Worm (Caenorhabditis elegans) whole organism, mixed stage, embryonic: Measurements from ENCODE around the gene R08A2.9.
A peak's percentile ranks its signal among the peaks of the same experiment; 100 is the strongest.

Experiments
- M03D4.4 ChIP-seq: sonication (generic microtip); optimal IDR thresholded peaks from 2 replicates; lab custom pipeline; 2017; ENCODE audit warnings: mild to moderate bottlenecking, missing genetic modification characterization, missing compliant biosample characterization
- bed-3 ChIP-seq: fragments of 200-800 bp; sonication (Bioruptor generic); optimal IDR thresholded peaks from 3 replicates; lab custom pipeline; 2018; ENCODE audit warnings: mild to moderate bottlenecking, missing genetic modification characterization, moderate library complexity, missing compliant biosample characterization
- blmp-1 ChIP-seq: fragments of 150-350 bp; optimal IDR thresholded peaks from 2 replicates; lab custom pipeline; 2014; ENCODE audit warnings: missing biosample characterization, missing genetic modification characterization
- ceh-39 ChIP-seq: fragments of 150-350 bp; optimal IDR thresholded peaks from 2 replicates; lab custom pipeline; 2014; ENCODE audit warnings: missing biosample characterization, missing genetic modification characterization
- ceh-43 ChIP-seq: fragments of 200-800 bp; sonication (Bioruptor generic); optimal IDR thresholded peaks from 2 replicates; lab custom pipeline; 2018; ENCODE audit warnings: mild to moderate bottlenecking, missing genetic modification characterization, moderate library complexity, missing compliant biosample characterization
- ceh-83 ChIP-seq: fragments of 200-800 bp; sonication (Bioruptor generic); optimal IDR thresholded peaks from 2 replicates; lab custom pipeline; 2018; ENCODE audit warnings: mild to moderate bottlenecking, missing genetic modification characterization, missing compliant biosample characterization
- ces-1 ChIP-seq: fragments of 150-350 bp; optimal IDR thresholded peaks from 2 replicates; lab custom pipeline; 2014; ENCODE audit warnings: missing biosample characterization, missing genetic modification reagents, missing genetic modification characterization
- cnd-1 ChIP-seq: fragments of 200-800 bp; sonication (Bioruptor generic); optimal IDR thresholded peaks from 2 replicates; lab custom pipeline; 2018; ENCODE audit warnings: mild to moderate bottlenecking, missing genetic modification characterization, missing compliant biosample characterization
- drap-1 ChIP-seq: fragments of 200-800 bp; sonication (Bioruptor generic); optimal IDR thresholded peaks from 3 replicates; lab custom pipeline; 2018; ENCODE audit warnings: mild to moderate bottlenecking, missing genetic modification characterization, missing compliant biosample characterization
- elt-1 ChIP-seq: sonication (generic microtip); optimal IDR thresholded peaks from 2 replicates; lab custom pipeline; 2017; ENCODE audit warnings: missing genetic modification characterization, mild to moderate bottlenecking, missing compliant biosample characterization, antibody characterized with exemption, moderate library complexity, borderline replicate concordance; ENCODE audit not compliant: insufficient read depth
- elt-3 ChIP-seq: fragments of 150-350 bp; optimal IDR thresholded peaks from 2 replicates; lab custom pipeline; 2014; ENCODE audit warnings: missing biosample characterization, missing genetic modification characterization
- flh-1 ChIP-seq: fragments of 200-800 bp; sonication (Bioruptor generic); optimal IDR thresholded peaks from 2 replicates; lab custom pipeline; 2018; ENCODE audit warnings: mild to moderate bottlenecking, missing genetic modification characterization, moderate library complexity, missing compliant biosample characterization
- ham-2 ChIP-seq: fragments of 200-800 bp; sonication (Bioruptor generic); optimal IDR thresholded peaks from 2 replicates; lab custom pipeline; 2018; ENCODE audit warnings: mild to moderate bottlenecking, missing genetic modification characterization, missing compliant biosample characterization
- hlh-1 ChIP-seq: fragments of 150-350 bp; optimal IDR thresholded peaks from 2 replicates; lab custom pipeline; 2014; ENCODE audit warnings: missing biosample characterization, missing genetic modification reagents, missing genetic modification characterization
- lin-13 ChIP-seq: fragments of 150-350 bp; optimal IDR thresholded peaks from 2 replicates; lab custom pipeline; 2014; ENCODE audit warnings: missing biosample characterization, missing genetic modification characterization
- lin-32 ChIP-seq: fragments of 200-800 bp; sonication (Bioruptor generic); optimal IDR thresholded peaks from 2 replicates; lab custom pipeline; 2018; ENCODE audit warnings: mild to moderate bottlenecking, missing genetic modification characterization, missing compliant biosample characterization
- lsy-2 ChIP-seq: fragments of 150-350 bp; optimal IDR thresholded peaks from 2 replicates; lab custom pipeline; 2014; ENCODE audit warnings: missing biosample characterization, missing genetic modification characterization
- mab-5 ChIP-seq: fragments of 150-350 bp; optimal IDR thresholded peaks from 2 replicates; lab custom pipeline; 2014; ENCODE audit warnings: missing biosample characterization, missing genetic modification characterization
- mep-1 ChIP-seq: fragments of 150-350 bp; optimal IDR thresholded peaks from 2 replicates; lab custom pipeline; 2017; ENCODE audit warnings: missing biosample characterization, missing genetic modification reagents, missing genetic modification characterization, inconsistent platforms
- mls-2 ChIP-seq: sonication (generic microtip); optimal IDR thresholded peaks from 2 replicates; lab custom pipeline; 2016; ENCODE audit warnings: mild to moderate bottlenecking, missing genetic modification characterization, moderate library complexity, missing compliant biosample characterization
- nhr-12 ChIP-seq: fragments of 150-350 bp; optimal IDR thresholded peaks from 2 replicates; lab custom pipeline; 2014; ENCODE audit warnings: missing biosample characterization, missing genetic modification characterization
- nhr-2 ChIP-seq: fragments of 150-350 bp; optimal IDR thresholded peaks from 2 replicates; lab custom pipeline; 2014; ENCODE audit warnings: missing biosample characterization, missing genetic modification characterization
- nhr-237 ChIP-seq: fragments of 150-350 bp; optimal IDR thresholded peaks from 2 replicates; lab custom pipeline; 2014; ENCODE audit warnings: missing biosample characterization, missing genetic modification characterization
- nhr-28 ChIP-seq: fragments of 150-350 bp; optimal IDR thresholded peaks from 2 replicates; lab custom pipeline; 2014; ENCODE audit warnings: missing biosample characterization, missing genetic modification characterization
- nhr-76 ChIP-seq: sonication (generic microtip); optimal IDR thresholded peaks from 2 replicates; lab custom pipeline; 2017; ENCODE audit warnings: missing biosample characterization, missing genetic modification characterization
- pha-4 ChIP-seq: fragments of 150-350 bp; optimal IDR thresholded peaks from 2 replicates; lab custom pipeline; 2018; ENCODE audit warnings: missing biosample characterization, missing genetic modification reagents, missing genetic modification characterization
- sem-2 ChIP-seq: fragments of 200-800 bp; sonication (Bioruptor generic); optimal IDR thresholded peaks from 2 replicates; lab custom pipeline; 2018; ENCODE audit warnings: mild to moderate bottlenecking, missing genetic modification characterization, missing compliant biosample characterization
- snpc-4 ChIP-seq: fragments of 150-350 bp; optimal IDR thresholded peaks from 2 replicates; lab custom pipeline; 2014; ENCODE audit warnings: missing biosample characterization, missing genetic modification characterization
- sptf-1 ChIP-seq: sonication (generic microtip); optimal IDR thresholded peaks from 2 replicates; lab custom pipeline; 2017; ENCODE audit warnings: mild to moderate bottlenecking, missing genetic modification characterization, moderate library complexity, missing compliant biosample characterization
- tbx-8 ChIP-seq: fragments of 200-800 bp; sonication (Bioruptor generic); optimal IDR thresholded peaks from 2 replicates; lab custom pipeline; 2018; ENCODE audit warnings: mild to moderate bottlenecking, missing genetic modification characterization, moderate library complexity, missing compliant biosample characterization
- unc-120 ChIP-seq: sonication (generic microtip); optimal IDR thresholded peaks from 2 replicates; lab custom pipeline; 2017; ENCODE audit warnings: missing genetic modification characterization, missing compliant biosample characterization; ENCODE audit not compliant: poor library complexity, severe bottlenecking
- unc-39 ChIP-seq: fragments of 150-350 bp; optimal IDR thresholded peaks from 2 replicates; lab custom pipeline; 2014; ENCODE audit warnings: missing biosample characterization, missing genetic modification characterization
- unc-62 ChIP-seq: fragments of 150-350 bp; optimal IDR thresholded peaks from 2 replicates; lab custom pipeline; 2014; ENCODE audit warnings: missing biosample characterization, missing genetic modification reagents, missing genetic modification characterization
- zip-8 ChIP-seq: fragments of 150-350 bp; optimal IDR thresholded peaks from 2 replicates; lab custom pipeline; 2014; ENCODE audit warnings: missing biosample characterization, missing genetic modification characterization
- ztf-11 ChIP-seq: fragments of 150-350 bp; optimal IDR thresholded peaks from 2 replicates; lab custom pipeline; 2014; ENCODE audit warnings: missing biosample characterization, missing genetic modification characterization

The R08A2.9 gene

DNA sequence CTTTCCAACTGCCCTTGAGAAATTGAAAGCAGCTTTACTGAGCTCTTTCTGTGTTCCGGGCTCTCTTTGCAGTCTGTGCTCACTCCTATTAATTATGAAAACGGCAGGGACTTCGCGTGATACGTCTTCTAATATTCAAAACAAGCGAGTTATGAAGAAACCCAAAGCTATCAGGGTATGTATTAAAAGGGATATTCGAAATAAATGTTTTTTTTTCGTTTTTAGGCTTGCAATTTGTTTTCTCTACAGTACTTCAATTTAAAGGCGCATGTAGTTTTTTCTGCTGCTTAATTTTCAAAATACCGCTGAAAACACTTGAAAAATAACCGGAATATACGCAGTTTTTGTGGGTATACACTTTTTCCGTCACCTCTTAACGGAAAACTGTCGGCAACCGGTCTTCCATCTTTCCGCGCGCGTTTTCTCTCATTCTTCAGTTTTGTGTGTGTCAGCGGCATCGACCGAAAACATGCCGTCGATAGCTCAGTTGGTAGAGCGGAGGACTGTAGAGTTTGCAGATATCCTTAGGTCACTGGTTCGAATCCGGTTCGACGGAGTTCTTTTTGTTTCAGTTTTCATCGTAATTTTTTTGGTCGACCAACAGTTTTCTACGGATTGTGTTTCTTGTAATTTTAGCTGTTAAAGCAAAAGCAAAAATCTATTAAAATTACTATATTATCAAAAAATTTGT lies 18.9 kb upstream of the R08A2.9 start, which contains the start of gene gasr-8:
Gene gasr-8, plus strand, starts transcription at position 51 of the 691 bp plus-strand sequence.
- TF ChIP-seq tbx-8 (GFP tag; lab: Kevin White, UChicago) (peak; percentile 54), lsy-2 (peak; percentile 7), drap-1 (GFP tag; lab: Kevin White, UChicago) (peak; percentile 88), nhr-76 (tag; lab: Kevin White, UChicago) (no peak), ceh-83 (peak; percentile 85), lin-13 (no peak), ztf-11 (no peak), nhr-2 (tag; lab: Kevin White, UChicago) (no peak), bed-3 (GFP tag; lab: Kevin White, UChicago) (peak; percentile 44), mep-1 (tag; lab: Kevin White, UChicago) (peak; percentile 6), sptf-1 (tag; lab: Kevin White, UChicago) (peak; percentile 6), sem-2 (GFP tag; lab: Kevin White, UChicago) (peak; percentile 51), cnd-1 (peak; percentile 75), M03D4.4 (tag; lab: Kevin White, UChicago) (peak; percentile 54), elt-1 (tag; lab: Kevin White, UChicago) (peak; percentile 8)

DNA sequence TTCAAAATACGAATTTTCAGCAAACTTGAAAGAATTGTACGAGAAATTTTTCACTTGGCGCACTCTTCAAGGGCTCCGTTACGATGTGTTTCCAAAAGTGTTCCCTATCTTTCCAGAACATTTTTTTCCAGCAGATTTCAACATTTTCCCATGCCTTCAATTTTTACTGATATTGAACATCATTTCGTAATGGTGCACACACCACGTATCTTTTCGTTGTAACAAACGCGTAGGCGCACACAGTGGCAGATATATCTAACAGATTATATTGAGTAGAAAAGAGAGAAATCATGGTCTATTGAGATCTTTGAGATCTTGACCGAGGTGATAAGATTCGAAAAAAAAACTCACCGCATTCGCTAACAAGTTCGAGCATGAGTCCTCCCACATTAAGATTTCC lies 12.3 kb upstream of the R08A2.9 start:
- no peak for TF ChIP-seq elt-3
- no peak for TF ChIP-seq nhr-28 (tag; lab: Kevin White, UChicago)
- peak; percentile 50 for TF ChIP-seq hlh-1
- peak; percentile 35 for TF ChIP-seq unc-120 (tag; lab: Kevin White, UChicago)
- no peak for TF ChIP-seq ceh-43 (GFP tag; lab: Kevin White, UChicago)
- no peak for TF ChIP-seq zip-8
- no peak for TF ChIP-seq bed-3 (GFP tag; lab: Kevin White, UChicago)
- no peak for TF ChIP-seq snpc-4
- no peak for TF ChIP-seq ces-1
- TF ChIP-seq nhr-12, result no peak
- no peak for TF ChIP-seq sptf-1 (tag; lab: Kevin White, UChicago)
- TF ChIP-seq mab-5 (tag; lab: Kevin White, UChicago), result no peak
- TF ChIP-seq elt-1 (tag; lab: Kevin White, UChicago), result no peak
- no peak for TF ChIP-seq ztf-11
- no peak for TF ChIP-seq pha-4
- no peak for TF ChIP-seq cnd-1
- TF ChIP-seq nhr-76 (tag; lab: Kevin White, UChicago), result no peak
- no peak for TF ChIP-seq drap-1 (GFP tag; lab: Kevin White, UChicago)
- TF ChIP-seq sem-2 (GFP tag; lab: Kevin White, UChicago), result no peak
- no peak for TF ChIP-seq lin-32 (GFP tag; lab: Kevin White, UChicago)
- peak; percentile 32 for TF ChIP-seq unc-62
- TF ChIP-seq nhr-2 (tag; lab: Kevin White, UChicago), result no peak
- no peak for TF ChIP-seq flh-1 (GFP tag; lab: Kevin White, UChicago)

DNA sequence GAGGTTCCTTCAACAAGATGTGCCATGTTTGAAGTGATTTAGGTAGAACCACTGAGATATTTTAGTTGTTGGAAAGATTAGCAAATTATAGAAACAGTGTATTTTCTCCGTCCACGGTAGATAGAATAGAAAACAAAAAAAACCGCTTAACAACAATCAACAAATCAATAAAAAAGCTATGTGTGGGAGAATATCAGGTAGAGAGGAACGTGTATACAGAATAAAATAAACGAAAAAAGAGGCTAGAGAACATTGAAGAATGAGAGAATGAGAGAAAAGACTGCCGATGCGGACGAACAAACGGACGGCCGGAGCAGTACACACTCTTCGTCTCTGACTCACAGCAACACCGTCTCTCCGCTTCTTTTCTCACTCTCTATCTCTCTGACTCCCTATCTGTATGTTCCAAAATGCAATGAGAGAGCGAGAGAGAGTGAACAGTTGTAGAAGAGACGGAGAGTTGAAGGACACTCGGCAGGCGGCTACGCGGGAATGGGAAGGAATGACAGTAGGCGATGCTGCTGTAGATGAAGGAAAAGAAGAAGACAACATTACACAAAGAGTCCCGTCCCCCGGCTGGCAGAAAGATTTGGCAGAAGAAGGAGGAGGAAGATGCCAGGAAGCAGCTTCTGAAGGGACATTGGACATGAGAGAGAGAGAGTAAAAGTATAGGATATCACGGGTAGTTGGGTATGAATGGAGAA lies 11.3 kb upstream of the R08A2.9 start, which contains the start of gene unc-112:
Gene unc-112, minus strand, starts transcription at position 51 of the 704 bp plus-strand sequence.
- TF ChIP-seq ces-1 (peak; percentile 90), blmp-1 (tag; lab: Kevin White, UChicago) (no peak), lsy-2 (peak; percentile 35), ceh-39 (tag; lab: Kevin White, UChicago) (peak; percentile 6), drap-1 (GFP tag; lab: Kevin White, UChicago) (peak; percentile 91), snpc-4 (no peak), nhr-2 (tag; lab: Kevin White, UChicago) (peak; percentile 72), lin-32 (GFP tag; lab: Kevin White, UChicago) (no peak), ceh-43 (GFP tag; lab: Kevin White, UChicago) (no peak), lin-13 (peak; percentile 15), tbx-8 (GFP tag; lab: Kevin White, UChicago) (no peak), bed-3 (GFP tag; lab: Kevin White, UChicago) (no peak), flh-1 (GFP tag; lab: Kevin White, UChicago) (no peak), elt-3 (peak; percentile 14), ceh-83 (no peak), unc-39 (tag; lab: Kevin White, UChicago) (no peak), sem-2 (GFP tag; lab: Kevin White, UChicago) (no peak), nhr-237 (tag; lab: Kevin White, UChicago) (peak; percentile 31), nhr-76 (tag; lab: Kevin White, UChicago) (no peak), hlh-1 (peak; percentile 98), mab-5 (tag; lab: Kevin White, UChicago) (no peak), cnd-1 (peak; percentile 76), unc-62 (peak; percentile 97), sptf-1 (tag; lab: Kevin White, UChicago) (peak; percentile 77), pha-4 (peak; percentile 80), zip-8 (no peak), mep-1 (tag; lab: Kevin White, UChicago) (peak; percentile 66), elt-1 (tag; lab: Kevin White, UChicago) (no peak), ham-2 (GFP tag; lab: Kevin White, UChicago) (peak; percentile 86), mls-2 (tag; lab: Kevin White, UChicago) (peak; percentile 89), ztf-11 (peak; percentile 78), nhr-12 (no peak), unc-120 (tag; lab: Kevin White, UChicago) (peak; percentile 99), M03D4.4 (tag; lab: Kevin White, UChicago) (peak; percentile 42), nhr-28 (tag; lab: Kevin White, UChicago) (no peak)
